Fruit fly (Drosophila melanogaster): ENCODE results near the gene Cpr92A.

DNA sequence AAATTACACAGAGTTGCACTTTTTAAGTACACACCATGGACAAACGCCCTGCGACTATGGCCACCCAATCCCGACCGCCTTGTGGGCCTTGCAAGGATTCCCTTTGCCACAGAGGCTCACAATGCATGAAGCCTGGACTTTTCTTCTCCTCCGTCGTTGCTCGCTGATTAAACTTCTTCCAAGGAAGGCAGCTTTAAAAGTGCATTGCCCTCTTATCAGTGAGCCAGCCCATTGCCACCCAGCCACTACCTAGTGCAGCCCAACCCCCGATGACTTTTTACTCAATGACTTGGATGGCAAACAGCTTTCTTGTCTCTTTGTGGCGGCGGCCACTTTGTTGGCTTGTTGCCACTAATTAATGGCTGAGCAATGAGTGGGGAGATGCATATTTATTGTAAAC, 11.1 kb downstream of the Cpr92A start:
- TF ChIP-seq usp (GFP tag; optimal IDR thresholded peaks at IDR 0.05): no peak
- no peak for TF ChIP-seq CG8478 (optimal IDR thresholded peaks at IDR 0.05)
- TF ChIP-seq psq (optimal IDR thresholded peaks at IDR 0.05): no peak
- no peak for TF ChIP-seq pan (optimal IDR thresholded peaks at IDR 0.05)
- TF ChIP-seq EcR (GFP tag; optimal IDR thresholded peaks at IDR 0.05): no peak
